Fruit fly (Drosophila melanogaster) whole organism, prepupa: ENCODE results near the gene vir-1.

ENCODE experiments used
- CG10631 ChIP-seq: fragments of 200-800 bp; sonication (Bioruptor generic); optimal IDR thresholded peaks from 2 replicates; lab custom pipeline; 2016; ENCODE audit warnings: missing biosample characterization, missing genetic modification characterization
- CG10669 ChIP-seq: fragments of 200-800 bp; sonication (Bioruptor generic); optimal IDR thresholded peaks from 3 replicates; lab custom pipeline; 2018; ENCODE audit warnings: missing biosample characterization, mild to moderate bottlenecking, missing genetic modification characterization, moderate library complexity
- CG11294 ChIP-seq: fragments of 200-800 bp; sonication (Bioruptor generic); IDR thresholded peaks from 2 replicates; pipeline ENCODE4 v1.3.6; 2022; ENCODE audit warnings: missing biosample characterization, missing genetic modification characterization
- CG11762 ChIP-seq: fragments of 200-800 bp; sonication (Bioruptor generic); optimal IDR thresholded peaks from 3 replicates; lab custom pipeline; 2016; ENCODE audit warnings: missing biosample characterization, missing genetic modification characterization; ENCODE audit not compliant: insufficient read depth
- CG11902 ChIP-seq: fragments of 200-800 bp; sonication (Bioruptor generic); optimal IDR thresholded peaks from 3 replicates; lab custom pipeline; 2016; ENCODE audit warnings: missing biosample characterization, missing genetic modification characterization
- CG15336 ChIP-seq: fragments of 200-800 bp; sonication (Bioruptor generic); IDR thresholded peaks from 2 replicates; pipeline ENCODE4 v1.3.6; 2022; ENCODE audit warnings: missing biosample characterization, missing genetic modification characterization
- CG1621 ChIP-seq: fragments of 200-800 bp; sonication (Bioruptor generic); optimal IDR thresholded peaks from 3 replicates; lab custom pipeline; 2018; ENCODE audit warnings: missing biosample characterization, mild to moderate bottlenecking, missing genetic modification characterization
- CG3032 ChIP-seq: fragments of 200-800 bp; optimal IDR thresholded peaks from 2 replicates; lab custom pipeline; 2019; ENCODE audit warnings: missing biosample characterization, mild to moderate bottlenecking, missing genetic modification characterization, moderate library complexity
- CG31627 ChIP-seq: fragments of 200-800 bp; sonication (Bioruptor generic); optimal IDR thresholded peaks from 3 replicates; lab custom pipeline; 2016; ENCODE audit warnings: missing biosample characterization, missing genetic modification characterization
- CG32006 ChIP-seq: fragments of 200-800 bp; sonication (Bioruptor generic); optimal IDR thresholded peaks from 3 replicates; lab custom pipeline; 2017; ENCODE audit warnings: missing biosample characterization, mild to moderate bottlenecking, missing genetic modification characterization
- CG34406 ChIP-seq: fragments of 200-800 bp; sonication (Bioruptor generic); optimal IDR thresholded peaks from 3 replicates; lab custom pipeline; 2016; ENCODE audit warnings: missing biosample characterization, missing genetic modification characterization
- CG4318 ChIP-seq: fragments of 200-800 bp; sonication (Bioruptor generic); optimal IDR thresholded peaks from 3 replicates; lab custom pipeline; 2017; ENCODE audit warnings: missing biosample characterization, mild to moderate bottlenecking, missing genetic modification characterization
- CG6163 ChIP-seq: fragments of 200-800 bp; sonication (Bioruptor generic); IDR thresholded peaks from 3 replicates; pipeline ENCODE4 v1.3.6; 2022; ENCODE audit warnings: missing biosample characterization, missing genetic modification characterization
- CG6276 ChIP-seq: fragments of 200-800 bp; sonication (Bioruptor generic); optimal IDR thresholded peaks from 2 replicates; lab custom pipeline; 2017; ENCODE audit warnings: missing biosample characterization, mild to moderate bottlenecking, missing genetic modification characterization
- CG6792 ChIP-seq: fragments of 200-800 bp; sonication (Bioruptor generic); optimal IDR thresholded peaks from 3 replicates; lab custom pipeline; 2016; ENCODE audit warnings: missing biosample characterization, missing genetic modification characterization
- CG6808 ChIP-seq: fragments of 200-800 bp; sonication (Bioruptor generic); optimal IDR thresholded peaks from 3 replicates; lab custom pipeline; 2017; ENCODE audit warnings: missing biosample characterization, missing genetic modification characterization, mild to moderate bottlenecking, moderate library complexity, missing genetic modification reagents
- CG6854 ChIP-seq: fragments of 200-800 bp; sonication (Bioruptor generic); optimal IDR thresholded peaks from 2 replicates; lab custom pipeline; 2017; ENCODE audit warnings: missing biosample characterization, mild to moderate bottlenecking, missing genetic modification characterization
- CG7368 ChIP-seq: fragments of 200-800 bp; sonication (Bioruptor generic); optimal IDR thresholded peaks from 3 replicates; lab custom pipeline; 2016; ENCODE audit warnings: missing biosample characterization, missing genetic modification characterization
- CG8119 ChIP-seq: fragments of 200-800 bp; sonication (Bioruptor generic); IDR thresholded peaks from 3 replicates; pipeline ENCODE4 v1.3.6; 2022; ENCODE audit warnings: missing biosample characterization, missing genetic modification characterization
- CG8319 ChIP-seq: fragments of 200-800 bp; sonication (Bioruptor generic); optimal IDR thresholded peaks from 3 replicates; lab custom pipeline; 2016; ENCODE audit warnings: missing biosample characterization, missing genetic modification characterization
- CG8632 ChIP-seq: fragments of 200-800 bp; sonication (Bioruptor generic); optimal IDR thresholded peaks from 3 replicates; lab custom pipeline; 2016; ENCODE audit warnings: missing biosample characterization, missing genetic modification characterization
- Eip75B ChIP-seq: fragments of 200-800 bp; sonication (Bioruptor generic); optimal IDR thresholded peaks from 3 replicates; lab custom pipeline; 2016; ENCODE audit warnings: missing biosample characterization, missing genetic modification characterization
- Eip93F ChIP-seq: fragments of 200-800 bp; sonication (Bioruptor generic); optimal IDR thresholded peaks from 2 replicates; lab custom pipeline; 2016; ENCODE audit warnings: missing biosample characterization, mild to moderate bottlenecking, missing genetic modification characterization
- Ets21C ChIP-seq: fragments of 200-800 bp; sonication (Bioruptor generic); optimal IDR thresholded peaks from 3 replicates; lab custom pipeline; 2016; ENCODE audit warnings: missing biosample characterization, missing genetic modification characterization
- Ets96B ChIP-seq: fragments of 200-800 bp; optimal IDR thresholded peaks from 2 replicates; lab custom pipeline; 2019; ENCODE audit warnings: missing biosample characterization, mild to moderate bottlenecking, missing genetic modification characterization, moderate library complexity
- Gug ChIP-seq: fragments of 200-800 bp; sonication (Bioruptor generic); IDR thresholded peaks from 2 replicates; pipeline ENCODE4 v1.3.6; 2022; ENCODE audit warnings: missing biosample characterization, missing genetic modification characterization
- Hr38 ChIP-seq: sonication (Bioruptor generic); optimal IDR thresholded peaks from 2 replicates; lab custom pipeline; 2016; ENCODE audit warnings: missing biosample characterization, missing genetic modification characterization
- Hr39 ChIP-seq: fragments of 200-800 bp; sonication (Bioruptor generic); optimal IDR thresholded peaks from 2 replicates; lab custom pipeline; 2016; ENCODE audit warnings: missing biosample characterization, missing genetic modification characterization
- Hr4 ChIP-seq: fragments of 200-800 bp; sonication (Bioruptor generic); optimal IDR thresholded peaks from 3 replicates; lab custom pipeline; 2016; ENCODE audit warnings: missing biosample characterization, missing genetic modification characterization
- Lpt ChIP-seq: fragments of 200-800 bp; sonication (Bioruptor generic); optimal IDR thresholded peaks from 3 replicates; lab custom pipeline; 2016; ENCODE audit warnings: missing biosample characterization, missing genetic modification characterization
- Met ChIP-seq: fragments of 200-800 bp; sonication (Bioruptor generic); optimal IDR thresholded peaks from 3 replicates; lab custom pipeline; 2016; ENCODE audit warnings: missing biosample characterization, missing genetic modification characterization
- OdsH ChIP-seq: fragments of 200-800 bp; sonication (Bioruptor generic); optimal IDR thresholded peaks from 3 replicates; lab custom pipeline; 2016; ENCODE audit warnings: missing biosample characterization, missing genetic modification characterization
- Smox ChIP-seq: fragments of 200-800 bp; sonication (Bioruptor generic); optimal IDR thresholded peaks from 3 replicates; lab custom pipeline; 2016; ENCODE audit warnings: missing biosample characterization, missing genetic modification characterization
- Sox102F ChIP-seq: fragments of 200-800 bp; sonication (Bioruptor generic); optimal IDR thresholded peaks from 2 replicates; lab custom pipeline; 2016; ENCODE audit warnings: missing biosample characterization, mild to moderate bottlenecking, missing genetic modification characterization
- Sox14 ChIP-seq: fragments of 200-800 bp; sonication (Bioruptor generic); optimal IDR thresholded peaks from 3 replicates; lab custom pipeline; 2016; ENCODE audit warnings: missing biosample characterization, missing genetic modification characterization
- achi ChIP-seq: fragments of 200-800 bp; sonication (Bioruptor generic); optimal IDR thresholded peaks from 3 replicates; lab custom pipeline; 2016; ENCODE audit warnings: missing biosample characterization, missing genetic modification characterization
- acj6 ChIP-seq: fragments of 200-800 bp; sonication (Bioruptor generic); optimal IDR thresholded peaks from 3 replicates; lab custom pipeline; 2016; ENCODE audit warnings: missing biosample characterization, missing genetic modification characterization
- dac ChIP-seq: fragments of 200-800 bp; sonication (Bioruptor generic); optimal IDR thresholded peaks from 2 replicates; lab custom pipeline; 2017; ENCODE audit warnings: missing biosample characterization, mild to moderate bottlenecking, missing genetic modification characterization
- dsx ChIP-seq: fragments of 200-800 bp; optimal IDR thresholded peaks from 3 replicates; lab custom pipeline; 2019; ENCODE audit warnings: missing biosample characterization, mild to moderate bottlenecking, missing genetic modification characterization, moderate library complexity; ENCODE audit not compliant: poor library complexity, severe bottlenecking
- eg ChIP-seq: fragments of 200-800 bp; sonication (Bioruptor generic); IDR thresholded peaks from 3 replicates; pipeline ENCODE4 v1.3.6; 2022; ENCODE audit warnings: missing biosample characterization, missing genetic modification characterization
- esn ChIP-seq: fragments of 200-800 bp; sonication (Bioruptor generic); optimal IDR thresholded peaks from 2 replicates; lab custom pipeline; 2016; ENCODE audit warnings: missing biosample characterization, mild to moderate bottlenecking, missing genetic modification characterization, moderate library complexity
- fd59A ChIP-seq: fragments of 200-800 bp; sonication (Bioruptor generic); optimal IDR thresholded peaks from 2 replicates; lab custom pipeline; 2017; ENCODE audit warnings: missing biosample characterization, mild to moderate bottlenecking, missing genetic modification characterization, missing genetic modification reagents
- fd85E ChIP-seq: fragments of 200-800 bp; sonication (Bioruptor generic); optimal IDR thresholded peaks from 3 replicates; lab custom pipeline; 2016; ENCODE audit warnings: missing biosample characterization, missing genetic modification characterization
- fkh ChIP-seq: fragments of 200-800 bp; sonication (Bioruptor generic); optimal IDR thresholded peaks from 3 replicates; lab custom pipeline; 2017; ENCODE audit warnings: missing biosample characterization, mild to moderate bottlenecking, missing genetic modification characterization, moderate library complexity
- net ChIP-seq: fragments of 200-800 bp; sonication (Bioruptor generic); optimal IDR thresholded peaks from 3 replicates; lab custom pipeline; 2016; ENCODE audit warnings: missing biosample characterization, missing genetic modification characterization
- pdm3 ChIP-seq: fragments of 200-800 bp; sonication (Bioruptor generic); optimal IDR thresholded peaks from 3 replicates; lab custom pipeline; 2016; ENCODE audit warnings: missing biosample characterization, missing genetic modification characterization
- spab ChIP-seq: fragments of 200-800 bp; sonication (Bioruptor generic); optimal IDR thresholded peaks from 2 replicates; lab custom pipeline; 2017; ENCODE audit warnings: missing biosample characterization, mild to moderate bottlenecking, missing genetic modification characterization, missing genetic modification reagents
- ss ChIP-seq, 2 experiments: fragments of 200-800 bp; sonication (Bioruptor generic); optimal IDR thresholded peaks; 2 replicates in 1 of 2; 3 replicates in 1 of 2; lab custom pipeline; 2017 to 2018; ENCODE audit warnings: mild to moderate bottlenecking in 2 of 2, missing biosample characterization in 2 of 2, missing genetic modification characterization in 2 of 2, moderate library complexity in 1 of 2
- vri ChIP-seq: fragments of 200-800 bp; sonication (Bioruptor generic); optimal IDR thresholded peaks from 3 replicates; lab custom pipeline; 2016; ENCODE audit warnings: missing biosample characterization, mild to moderate bottlenecking, missing genetic modification characterization

Gene vir-1

DNA sequence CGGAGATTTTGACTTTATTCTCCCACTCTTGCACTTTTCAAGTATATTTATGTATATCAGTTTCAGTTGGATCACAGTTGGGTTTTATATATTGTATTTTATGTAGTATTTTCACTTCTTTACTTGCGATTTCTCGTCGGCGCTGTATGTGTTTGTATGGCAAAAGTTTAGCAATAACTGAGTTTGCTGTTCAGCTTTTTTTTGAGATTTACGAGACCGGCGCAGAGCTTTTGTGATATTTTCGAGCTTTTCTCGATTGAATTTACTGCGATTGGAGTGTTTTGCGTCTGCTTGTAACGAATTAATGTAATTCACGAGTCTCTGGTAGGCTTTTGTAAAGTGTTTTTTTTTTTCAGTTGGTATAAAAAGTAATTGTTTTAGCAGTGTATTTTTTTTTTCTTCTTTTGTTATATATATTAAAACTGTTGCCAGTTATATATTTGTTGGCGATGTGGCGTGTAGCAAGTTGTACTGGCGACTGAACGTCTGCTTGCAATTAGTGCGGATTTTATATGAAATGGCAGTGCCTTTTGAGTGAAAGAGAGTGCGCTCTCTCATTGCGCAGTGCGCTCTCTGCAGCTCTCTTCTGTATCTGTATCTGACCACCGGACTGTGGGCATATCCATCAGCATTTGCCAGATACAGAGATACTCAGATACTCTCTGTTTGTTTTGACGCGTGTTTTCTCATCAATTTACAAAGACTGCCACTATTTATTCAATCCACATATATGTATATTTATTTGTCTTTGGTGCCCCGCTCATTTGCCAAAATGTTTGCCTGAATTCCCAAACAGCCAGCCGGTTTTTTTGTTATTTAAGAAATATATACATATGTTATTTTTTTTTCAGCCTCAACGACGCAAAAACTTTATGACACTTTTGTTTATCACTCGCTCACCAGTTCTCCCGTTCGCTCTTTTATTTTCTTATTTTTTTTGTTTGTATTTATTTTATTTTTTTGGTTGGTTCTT lies 37.8 kb upstream of the vir-1 start:
- no peak for TF ChIP-seq fd59A (GFP tag; lab: Kevin White, UChicago)
- TF ChIP-seq dac = no peak
- TF ChIP-seq ss (GFP tag; optimal IDR thresholded peaks at IDR 0.05; lab: Kevin White, UChicago) = peak; percentile 79 to 84
- no peak; the same call in 1 of the 2 replicates for TF ChIP-seq CG15336
- TF ChIP-seq Sox102F (GFP tag; lab: Kevin White, UChicago) = peak; percentile 68
- TF ChIP-seq Ets96B (tag; lab: Kevin White, UChicago) = peak; percentile 49
- TF ChIP-seq CG10669 (GFP tag; lab: Kevin White, UChicago) = peak; percentile 50
- TF ChIP-seq pdm3 (GFP tag; lab: Kevin White, UChicago) = peak; percentile 26
- TF ChIP-seq CG11294 (GFP tag; lab: Robert Waterston, UW) = no peak
- TF ChIP-seq CG7368 (GFP tag; lab: Kevin White, UChicago) = no peak
- peak; percentile 54 for TF ChIP-seq fd85E
- TF ChIP-seq OdsH (GFP tag; lab: Kevin White, UChicago) = no peak
- peak; percentile 39 for TF ChIP-seq CG1621 (tag; lab: Kevin White, UChicago)
- peak; percentile 32 for TF ChIP-seq CG6792 (GFP tag; lab: Kevin White, UChicago)
- peak; percentile 8 for TF ChIP-seq acj6
- peak; percentile 86 for TF ChIP-seq Eip93F (GFP tag; lab: Kevin White, UChicago)
- no peak for TF ChIP-seq Hr4 (GFP tag; lab: Kevin White, UChicago)
- TF ChIP-seq eg (GFP tag; lab: Robert Waterston, UW) = peak; percentile 80
- peak; percentile 78 for TF ChIP-seq vri (GFP tag; lab: Kevin White, UChicago)
- peak; percentile 91 for TF ChIP-seq CG6854 (GFP tag; lab: Kevin White, UChicago)
- TF ChIP-seq Sox14 (GFP tag; lab: Kevin White, UChicago) = peak; percentile 32
- TF ChIP-seq CG10631 = peak; percentile 32
- TF ChIP-seq Ets21C (GFP tag; lab: Kevin White, UChicago) = no peak
- TF ChIP-seq Met (GFP tag; lab: Kevin White, UChicago) = peak; percentile 63
- peak; percentile 57 for TF ChIP-seq Smox (GFP tag; lab: Kevin White, UChicago)
- TF ChIP-seq spab (GFP tag; lab: Kevin White, UChicago) = peak; percentile 66
- peak; percentile 69 for TF ChIP-seq esn (GFP tag; lab: Kevin White, UChicago)
- TF ChIP-seq CG3032 (tag; lab: Kevin White, UChicago) = peak; percentile 35
- peak; percentile 58; the same call in 2 of the 3 replicates for TF ChIP-seq CG8119 (GFP tag; lab: Robert Waterston, UW)
- no peak for TF ChIP-seq Hr39 (GFP tag; lab: Kevin White, UChicago)
- peak; percentile 35 for TF ChIP-seq achi (GFP tag; lab: Kevin White, UChicago)
- peak; percentile 66; the same call in 2 of the 3 replicates for TF ChIP-seq CG6163 (GFP tag; lab: Robert Waterston, UW)
- peak; percentile 34 for TF ChIP-seq CG8632 (GFP tag; lab: Kevin White, UChicago)
- TF ChIP-seq CG6808 = peak; percentile 85
- no peak for TF ChIP-seq CG11762 (GFP tag; lab: Kevin White, UChicago)
- TF ChIP-seq dsx (GFP tag; lab: Kevin White, UChicago) = peak; percentile 62
- TF ChIP-seq CG6276 (GFP tag; lab: Kevin White, UChicago) = peak; percentile 64
- TF ChIP-seq Eip75B (GFP tag; lab: Kevin White, UChicago) = peak; percentile 51
- TF ChIP-seq Hr38 (GFP tag; lab: Kevin White, UChicago) = no peak
- peak; percentile 69 for TF ChIP-seq CG34406 (GFP tag; lab: Kevin White, UChicago)
- TF ChIP-seq CG4318 (GFP tag; lab: Kevin White, UChicago) = no peak
- TF ChIP-seq CG32006 (GFP tag; lab: Kevin White, UChicago) = peak; percentile 18
- peak; percentile 42 for TF ChIP-seq Lpt (GFP tag; lab: Kevin White, UChicago)
- peak; percentile 99 for TF ChIP-seq fkh (GFP tag; lab: Kevin White, UChicago)
- TF ChIP-seq CG8319 = no peak
- peak; percentile 6 for TF ChIP-seq CG31627
- TF ChIP-seq net (GFP tag; lab: Kevin White, UChicago) = peak; percentile 72
- no peak for TF ChIP-seq Gug (GFP tag; lab: Robert Waterston, UW)
- no peak for TF ChIP-seq CG11902 (GFP tag; lab: Kevin White, UChicago)
